Worm (Caenorhabditis elegans) whole organism, mixed stage, embryonic: ENCODE measurements around the gene php-3.

Experiments
- nhr-237 ChIP-seq: fragments of 150-350 bp; optimal IDR thresholded peaks from 2 replicates; lab custom pipeline; 2014; ENCODE audit warnings: missing biosample characterization, missing genetic modification characterization
- zip-8 ChIP-seq: fragments of 150-350 bp; optimal IDR thresholded peaks from 2 replicates; lab custom pipeline; 2014; ENCODE audit warnings: missing biosample characterization, missing genetic modification characterization

ce11 chrIII:12067736-12068135 lies 9.6 kb downstream of the php-3 start:
- TF ChIP-seq nhr-237 (tag; lab: Kevin White, UChicago) (no peak), zip-8 (tag; lab: Kevin White, UChicago) (no peak)
